Worm (Caenorhabditis elegans) whole organism, young adult: Measurements from ENCODE around the gene F22E5.21.
"Not testable (repeated sequence)": the region's sequence is repeated elsewhere in the genome, so short reads cannot be mapped to it uniquely, and the experiment has no call there.

Experiments used
- B0336.3 ChIP-seq: fragments of 200-800 bp; sonication (Bioruptor generic); IDR thresholded peaks from 2 replicates; pipeline ENCODE4 v1.3.6; 2022; ENCODE audit warnings: missing genetic modification characterization, missing compliant biosample characterization
- F33H1.4 ChIP-seq: fragments of 200-800 bp; sonication (Bioruptor generic); IDR thresholded peaks from 2 replicates; pipeline ENCODE4 v1.3.6; 2022; ENCODE audit warnings: missing genetic modification reagents, missing genetic modification characterization, missing compliant biosample characterization
- F49E8.2 ChIP-seq: sonication (generic microtip); optimal IDR thresholded peaks from 3 replicates; lab custom pipeline; 2017; ENCODE audit warnings: missing genetic modification characterization, mild to moderate bottlenecking, missing compliant biosample characterization, antibody characterized with exemption, moderate library complexity; ENCODE audit not compliant: insufficient read depth
- F57A8.1 ChIP-seq: fragments of 200-800 bp; sonication (Bioruptor generic); optimal IDR thresholded peaks from 2 replicates; lab custom pipeline; 2018; ENCODE audit warnings: mild to moderate bottlenecking, missing genetic modification characterization, moderate library complexity, missing compliant biosample characterization
- T26A5.8 ChIP-seq: sonication (generic microtip); optimal IDR thresholded peaks from 2 replicates; lab custom pipeline; 2016; ENCODE audit warnings: missing genetic modification characterization, missing compliant biosample characterization
- Y53F4B.3 ChIP-seq: fragments of 200-800 bp; sonication (Bioruptor generic); IDR thresholded peaks from 2 replicates; pipeline ENCODE4 v1.3.6; 2022; ENCODE audit warnings: missing genetic modification reagents, missing genetic modification characterization, missing compliant biosample characterization
- Y53G8AR.9 ChIP-seq: fragments of 200-800 bp; sonication (Bioruptor generic); conservative IDR thresholded peaks from 2 replicates; pipeline ENCODE4 v1.3.6; 2022; ENCODE audit warnings: missing genetic modification reagents, missing genetic modification characterization, missing compliant biosample characterization
- Y56A3A.18 ChIP-seq: fragments of 200-800 bp; sonication (Bioruptor generic); IDR thresholded peaks from 2 replicates; pipeline ENCODE4 v1.3.6; 2022; ENCODE audit warnings: missing genetic modification reagents, missing genetic modification characterization, missing compliant biosample characterization
- Y67H2A.10 ChIP-seq: fragments of 200-800 bp; sonication (Bioruptor generic); conservative IDR thresholded peaks from 2 replicates; pipeline ENCODE4 v1.3.6; 2022; ENCODE audit warnings: missing genetic modification reagents, missing genetic modification characterization, missing compliant biosample characterization
- Y95B8A.8 ChIP-seq: fragments of 200-800 bp; sonication (Bioruptor generic); IDR thresholded peaks from 2 replicates; pipeline ENCODE4 v1.3.6; 2022; ENCODE audit warnings: missing genetic modification reagents, missing genetic modification characterization, missing compliant biosample characterization
- ZK185.1 ChIP-seq: sonication (generic microtip); optimal IDR thresholded peaks from 2 replicates; lab custom pipeline; 2016; ENCODE audit warnings: mild to moderate bottlenecking, missing genetic modification characterization, missing compliant biosample characterization; ENCODE audit not compliant: poor library complexity, severe bottlenecking
- aptf-2 ChIP-seq: fragments of 200-800 bp; sonication (Bioruptor generic); conservative IDR thresholded peaks from 2 replicates; pipeline ENCODE4 v1.3.6; 2022; ENCODE audit warnings: missing genetic modification reagents, missing genetic modification characterization, missing compliant biosample characterization
- atf-7 ChIP-seq: sonication (generic microtip); optimal IDR thresholded peaks from 2 replicates; lab custom pipeline; 2017; ENCODE audit warnings: mild to moderate bottlenecking, missing genetic modification characterization, missing compliant biosample characterization
- ceh-40 ChIP-seq: fragments of 200-800 bp; sonication (Bioruptor generic); IDR thresholded peaks from 2 replicates; pipeline ENCODE4 v1.3.6; 2022; ENCODE audit warnings: missing genetic modification characterization, missing compliant biosample characterization
- chd-7 ChIP-seq: sonication (generic microtip); optimal IDR thresholded peaks from 2 replicates; lab custom pipeline; 2016; ENCODE audit warnings: mild to moderate bottlenecking, missing genetic modification characterization, moderate library complexity, missing compliant biosample characterization
- dox-1 ChIP-seq: fragments of 200-800 bp; sonication (Bioruptor generic); IDR thresholded peaks from 2 replicates; pipeline ENCODE4 v1.3.6; 2022; ENCODE audit warnings: missing genetic modification reagents, missing genetic modification characterization, missing compliant biosample characterization
- dpff-1 ChIP-seq: sonication (generic microtip); optimal IDR thresholded peaks from 2 replicates; lab custom pipeline; 2017; ENCODE audit warnings: mild to moderate bottlenecking, missing genetic modification characterization, missing compliant biosample characterization
- efl-1 ChIP-seq: fragments of 150-350 bp; optimal IDR thresholded peaks from 2 replicates; lab custom pipeline; 2014; ENCODE audit warnings: missing biosample characterization, missing genetic modification reagents, missing genetic modification characterization
- ekl-4 ChIP-seq: fragments of 200-800 bp; sonication (Bioruptor generic); IDR thresholded peaks from 2 replicates; pipeline ENCODE4 v1.3.6; 2022; ENCODE audit warnings: missing genetic modification reagents, missing genetic modification characterization, missing compliant biosample characterization
- hlh-26 ChIP-seq: fragments of 200-800 bp; sonication (Bioruptor generic); conservative IDR thresholded peaks from 2 replicates; pipeline ENCODE4 v1.3.6; 2022; ENCODE audit warnings: missing genetic modification reagents, missing genetic modification characterization, missing compliant biosample characterization
- hmg-1.2 ChIP-seq: fragments of 200-800 bp; sonication (Bioruptor generic); IDR thresholded peaks from 2 replicates; pipeline ENCODE4 v1.3.6; 2022; ENCODE audit warnings: missing genetic modification reagents, missing genetic modification characterization, missing compliant biosample characterization
- let-607 ChIP-seq, 2 experiments: fragments of 200-800 bp in 1 of 2; sonication (Bioruptor generic) in 1 of 2; sonication (generic microtip) in 1 of 2; optimal IDR thresholded peaks; 2 replicates each; lab custom pipeline; 2016 to 2018; ENCODE audit warnings: mild to moderate bottlenecking in 2 of 2, missing compliant biosample characterization in 2 of 2, missing genetic modification characterization in 2 of 2, moderate library complexity in 2 of 2, missing genotype in 1 of 2
- lin-35 ChIP-seq, 3 experiments: fragments of 150-350 bp in 2 of 3; sonication (generic microtip) in 1 of 3; optimal IDR thresholded peaks; 2 replicates each; lab custom pipeline; 2014 to 2018; ENCODE audit warnings: missing biosample characterization in 3 of 3, missing genetic modification characterization in 3 of 3, missing genetic modification reagents in 3 of 3
- lin-40 ChIP-seq: sonication (generic microtip); optimal IDR thresholded peaks from 2 replicates; lab custom pipeline; 2016; ENCODE audit warnings: missing genetic modification characterization, mild to moderate bottlenecking, missing compliant biosample characterization, missing genotype, missing genetic modification reagents
- lin-54 ChIP-seq: fragments of 200-800 bp; sonication (Bioruptor generic); optimal IDR thresholded peaks from 2 replicates; lab custom pipeline; 2018; ENCODE audit warnings: mild to moderate bottlenecking, missing genetic modification characterization, missing compliant biosample characterization
- lir-1 ChIP-seq: fragments of 200-800 bp; sonication (Bioruptor generic); conservative IDR thresholded peaks from 2 replicates; pipeline ENCODE4 v1.3.6; 2022; ENCODE audit warnings: missing genetic modification reagents, missing genetic modification characterization, missing compliant biosample characterization
- lsl-1 ChIP-seq: fragments of 200-800 bp; sonication (Bioruptor generic); optimal IDR thresholded peaks from 2 replicates; lab custom pipeline; 2018; ENCODE audit warnings: mild to moderate bottlenecking, missing genetic modification characterization, moderate library complexity, missing compliant biosample characterization
- madf-6 ChIP-seq: fragments of 200-800 bp; sonication (Bioruptor generic); IDR thresholded peaks from 2 replicates; pipeline ENCODE4 v1.3.6; 2022; ENCODE audit warnings: missing genetic modification reagents, missing genetic modification characterization, missing compliant biosample characterization
- madf-8 ChIP-seq: fragments of 200-800 bp; sonication (Bioruptor generic); conservative IDR thresholded peaks from 2 replicates; pipeline ENCODE4 v1.3.6; 2022; ENCODE audit warnings: missing genetic modification reagents, missing genetic modification characterization, missing compliant biosample characterization
- mxl-1 ChIP-seq: sonication (generic microtip); optimal IDR thresholded peaks from 2 replicates; lab custom pipeline; 2016; ENCODE audit warnings: missing genetic modification characterization, missing compliant biosample characterization
- nhr-80 ChIP-seq: sonication (generic microtip); optimal IDR thresholded peaks from 2 replicates; lab custom pipeline; 2016; ENCODE audit warnings: missing genetic modification characterization, missing compliant biosample characterization
- rec-8 ChIP-seq, 2 experiments: sonication (generic microtip); optimal IDR thresholded peaks; 2 replicates each; lab custom pipeline; 2016; ENCODE audit warnings: mild to moderate bottlenecking in 2 of 2, missing genetic modification characterization in 2 of 2, missing genetic modification reagents in 2 of 2, missing genotype in 2 of 2, missing biosample characterization in 1 of 2, missing compliant biosample characterization in 1 of 2, moderate library complexity in 1 of 2
- snpc-4 ChIP-seq, 5 experiments: fragments of 150-350 bp in 1 of 5; sonication (generic microtip) in 4 of 5; optimal IDR thresholded peaks; 2 replicates each; lab custom pipeline; 2014 to 2018; ENCODE audit warnings: missing genetic modification characterization in 5 of 5, missing biosample characterization in 3 of 5, antibody characterized with exemption in 2 of 5, mild to moderate bottlenecking in 2 of 5, missing compliant biosample characterization in 2 of 5, missing genotype in 2 of 5, moderate library complexity in 2 of 5, missing genetic modification reagents in 1 of 5
- tlf-1 ChIP-seq: fragments of 200-800 bp; sonication (Bioruptor generic); optimal IDR thresholded peaks from 2 replicates; lab custom pipeline; 2018; ENCODE audit warnings: mild to moderate bottlenecking, missing genetic modification characterization, missing compliant biosample characterization
- xnd-1 ChIP-seq: sonication (generic microtip); optimal IDR thresholded peaks from 2 replicates; lab custom pipeline; 2016; ENCODE audit warnings: missing genotype, missing genetic modification reagents, missing genetic modification characterization, missing compliant biosample characterization
- ztf-6 ChIP-seq: fragments of 200-800 bp; sonication (Bioruptor generic); IDR thresholded peaks from 2 replicates; pipeline ENCODE4 v1.3.6; 2022; ENCODE audit warnings: missing genetic modification reagents, missing genetic modification characterization, missing compliant biosample characterization

F22E5.21 gene

ce11 chrII:2681118-2681517 is 43.9 kb upstream of the F22E5.21 start, which contains the start of gene F34D6.1:
Gene F34D6.1 (minus strand): TSS chrII:2681218.
- TF ChIP-seq mxl-1 (tag; lab: Kevin White, UChicago): no peak
- no peak for TF ChIP-seq Y67H2A.10 (GFP tag; lab: Robert Waterston, UW)
- no peak for TF ChIP-seq ceh-40 (GFP tag; lab: Robert Waterston, UW)
- no peak for TF ChIP-seq F33H1.4 (GFP tag; lab: Robert Waterston, UW)

DNA sequence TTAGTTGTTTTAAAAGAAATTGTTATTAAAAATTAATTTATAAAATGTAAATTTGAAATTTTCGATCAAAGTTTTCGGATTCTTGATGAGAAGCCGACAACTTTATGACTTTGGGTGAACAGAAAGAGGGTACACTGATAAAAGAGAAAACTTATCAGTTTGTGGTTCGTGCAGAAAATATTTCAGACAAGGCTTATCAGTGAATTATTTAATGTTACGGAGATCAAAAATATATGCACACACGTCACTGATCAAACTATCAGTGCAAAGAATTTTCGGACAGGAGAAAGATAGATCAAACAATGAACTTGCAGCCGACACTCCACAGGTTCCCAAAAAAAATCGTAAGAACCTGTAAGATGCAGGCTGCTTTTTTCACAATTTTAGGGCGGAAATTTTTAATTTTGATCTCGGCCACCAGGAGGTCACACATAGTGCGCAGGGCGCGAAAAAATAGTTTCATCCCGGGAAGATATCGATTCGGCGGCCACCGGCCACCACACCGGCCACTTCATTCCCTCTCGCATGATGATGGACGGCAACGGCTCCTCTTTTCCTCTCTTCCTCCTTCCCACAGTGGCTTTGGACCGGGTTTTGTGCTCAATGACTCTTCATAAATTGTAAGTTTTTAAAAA is 40.4 kb upstream of the F22E5.21 start, which contains the start of gene F22E5.17:
Gene F22E5.17 (plus strand): TSS at position 508 of the 635 bp plus-strand sequence.
- TF ChIP-seq ekl-4 (GFP tag; lab: Robert Waterston, UW) (0 out of 2 replicates have a peak, but pooled peaks have one; percentile 10), atf-7 (tag; lab: Kevin White, UChicago) (peak; percentile 36), aptf-2 (GFP tag; lab: Robert Waterston, UW) (peak; percentile 77), ztf-6 (GFP tag; lab: Robert Waterston, UW) (no peak), snpc-4 (GFP tag; optimal IDR thresholded peaks at IDR 0.05; lab: Kevin White, UChicago) (no peak), snpc-4 (tag; optimal IDR thresholded peaks at IDR 0.05; lab: Kevin White, UChicago) (peak in 1 of 4 experiments; percentile 36), efl-1 (GFP tag; lab: Kevin White, UChicago) (peak; percentile 63), madf-6 (peak; percentile 74), dox-1 (GFP tag; lab: Robert Waterston, UW) (0 out of 2 replicates have a peak, but pooled peaks have one; percentile 17), nhr-80 (tag; lab: Kevin White, UChicago) (peak; percentile 84), madf-8 (GFP tag; lab: Robert Waterston, UW) (peak; percentile 62), lsl-1 (GFP tag; lab: Kevin White, UChicago) (no peak), rec-8 (tag; optimal IDR thresholded peaks at IDR 0.05; lab: Kevin White, UChicago) (no peak)

DNA sequence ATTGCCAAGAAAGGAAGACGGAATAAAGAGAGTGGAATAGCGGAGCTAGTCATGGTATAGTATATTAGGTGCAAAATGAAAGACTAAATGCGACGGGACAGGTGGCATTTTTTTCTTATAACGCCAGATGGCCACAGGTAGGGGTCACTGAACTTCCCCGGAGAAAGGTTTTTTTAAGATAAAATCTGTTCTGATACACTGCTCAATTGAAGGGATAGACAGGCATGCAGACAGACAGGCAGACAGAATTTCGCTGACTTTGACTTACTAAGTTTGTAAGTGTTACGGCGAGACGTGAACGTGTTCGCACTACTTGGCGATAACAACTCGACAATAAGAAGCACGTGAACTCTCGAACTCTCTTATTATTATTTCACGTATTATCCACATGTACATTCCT is 36.3 kb upstream of the F22E5.21 start, which contains the start of the genes F22E5.20 and F22E5.1:
Gene F22E5.20 (minus strand): TSS at position 101 of the 400 bp plus-strand sequence.
Gene F22E5.1 (plus strand): TSS at position 242 of the 400 bp plus-strand sequence.
- TF ChIP-seq Y56A3A.18 (GFP tag; lab: Robert Waterston, UW); B0336.3 (GFP tag; lab: Robert Waterston, UW); dpff-1: not testable (repeated sequence)

DNA sequence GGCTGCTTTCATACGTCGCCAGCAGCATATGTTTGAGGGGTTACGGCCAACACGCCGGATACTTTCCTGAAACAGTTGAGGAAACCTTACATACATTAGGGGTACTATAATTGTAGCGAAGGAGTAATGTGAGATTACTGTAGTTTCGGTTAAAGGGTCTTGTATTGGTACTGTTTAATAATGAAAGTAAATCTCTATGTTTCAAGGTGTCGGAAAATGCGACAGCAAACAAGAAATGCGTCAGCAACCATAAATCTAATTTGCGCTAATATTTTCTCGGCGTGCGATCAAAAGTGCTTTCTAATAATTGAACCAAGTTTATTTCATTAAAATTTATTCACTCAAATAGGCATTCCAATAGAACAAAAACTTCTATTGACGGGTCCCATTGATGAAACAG is 35.1 kb upstream of the F22E5.21 start, which contains the start of gene sri-57:
Gene sri-57 (minus strand): TSS at position 101 of the 400 bp plus-strand sequence.
- not testable (repeated sequence) for TF ChIP-seq xnd-1; lin-40 (tag; lab: Kevin White, UChicago); F57A8.1

- TF ChIP-seq chd-7 (tag; lab: Kevin White, UChicago) (no peak), Y53F4B.3 (GFP tag; lab: Robert Waterston, UW) (no peak), Y95B8A.8 (no peak), T26A5.8 (tag; lab: Kevin White, UChicago) (no peak), F49E8.2 (tag; lab: Kevin White, UChicago) (no peak), hmg-1.2 (GFP tag; lab: Robert Waterston, UW) (no peak), lin-54 (GFP tag; lab: Kevin White, UChicago) (no peak), rec-8 (tag; optimal IDR thresholded peaks at IDR 0.05; lab: Kevin White, UChicago) (no peak), ZK185.1 (tag; lab: Kevin White, UChicago) (no peak), hlh-26 (GFP tag; lab: Robert Waterston, UW) (no peak), lin-35 (GFP tag; optimal IDR thresholded peaks at IDR 0.05; lab: Kevin White, UChicago) (no peak), Y56A3A.18 (GFP tag; lab: Robert Waterston, UW) (no peak), madf-6 (no peak), Y53G8AR.9 (GFP tag; lab: Robert Waterston, UW) (no peak), mxl-1 (tag; lab: Kevin White, UChicago) (no peak), tlf-1 (GFP tag; lab: Kevin White, UChicago) (no peak), let-607 (tag; optimal IDR thresholded peaks at IDR 0.05; lab: Kevin White, UChicago) (no peak), lir-1 (GFP tag; lab: Robert Waterston, UW) (no peak)
Observed at ce11 chrII:2665606-2666005, 28.3 kb upstream of the F22E5.21 start, which contains the start of gene F22E5.22. Gene F22E5.22 (plus strand): TSS chrII:2665906.
